Worm (Caenorhabditis elegans) whole organism, late embryonic: ENCODE results near the gene rpl-2.

Source experiments
- ahr-1 ChIP-seq: sonication (generic microtip); optimal IDR thresholded peaks from 2 replicates; lab custom pipeline; 2016; ENCODE audit warnings: missing genetic modification characterization, missing compliant biosample characterization
- ama-1 ChIP-seq: fragments of 150-350 bp; optimal IDR thresholded peaks from 2 replicates; lab custom pipeline; 2014
- ceh-30 ChIP-seq: fragments of 150-350 bp; optimal IDR thresholded peaks from 2 replicates; lab custom pipeline; 2014; ENCODE audit warnings: missing biosample characterization, missing genetic modification characterization
- ceh-31 ChIP-seq: sonication (generic microtip); optimal IDR thresholded peaks from 2 replicates; lab custom pipeline; 2016; ENCODE audit warnings: missing genetic modification characterization, missing compliant biosample characterization
- ceh-34 ChIP-seq: sonication (generic microtip); optimal IDR thresholded peaks from 2 replicates; lab custom pipeline; 2016; ENCODE audit warnings: mild to moderate bottlenecking, missing genetic modification characterization, missing compliant biosample characterization
- che-1 ChIP-seq: sonication (generic microtip); optimal IDR thresholded peaks from 2 replicates; lab custom pipeline; 2016; ENCODE audit warnings: mild to moderate bottlenecking, missing genetic modification characterization, missing compliant biosample characterization
- nhr-232 ChIP-seq: sonication (generic microtip); optimal IDR thresholded peaks from 2 replicates; lab custom pipeline; 2016; ENCODE audit warnings: missing genetic modification characterization, missing compliant biosample characterization
- pat-9 ChIP-seq: fragments of 200-800 bp; sonication (Bioruptor generic); optimal IDR thresholded peaks from 2 replicates; lab custom pipeline; 2018; ENCODE audit warnings: mild to moderate bottlenecking, missing genetic modification characterization, moderate library complexity, missing compliant biosample characterization
- pha-4 ChIP-seq: fragments of 150-350 bp; optimal IDR thresholded peaks from 2 replicates; lab custom pipeline; 2018; ENCODE audit warnings: missing biosample characterization, missing genetic modification reagents, missing genetic modification characterization
- pros-1 ChIP-seq: fragments of 150-350 bp; optimal IDR thresholded peaks from 2 replicates; lab custom pipeline; 2014; ENCODE audit warnings: missing biosample characterization, missing genetic modification reagents, missing genetic modification characterization
- rnt-1 ChIP-seq: sonication (generic microtip); optimal IDR thresholded peaks from 2 replicates; lab custom pipeline; 2016; ENCODE audit warnings: missing genetic modification characterization, missing compliant biosample characterization
- sox-4 ChIP-seq: sonication (generic microtip); optimal IDR thresholded peaks from 2 replicates; lab custom pipeline; 2017; ENCODE audit warnings: mild to moderate bottlenecking, missing genetic modification characterization, inconsistent platforms, missing compliant biosample characterization
- unc-55 ChIP-seq: sonication (generic microtip); optimal IDR thresholded peaks from 2 replicates; lab custom pipeline; 2017; ENCODE audit warnings: missing biosample characterization, missing genetic modification reagents, missing genetic modification characterization
- ztf-16 ChIP-seq: sonication (generic microtip); optimal IDR thresholded peaks from 2 replicates; lab custom pipeline; 2017; ENCODE audit warnings: missing genetic modification characterization, missing compliant biosample characterization

DNA sequence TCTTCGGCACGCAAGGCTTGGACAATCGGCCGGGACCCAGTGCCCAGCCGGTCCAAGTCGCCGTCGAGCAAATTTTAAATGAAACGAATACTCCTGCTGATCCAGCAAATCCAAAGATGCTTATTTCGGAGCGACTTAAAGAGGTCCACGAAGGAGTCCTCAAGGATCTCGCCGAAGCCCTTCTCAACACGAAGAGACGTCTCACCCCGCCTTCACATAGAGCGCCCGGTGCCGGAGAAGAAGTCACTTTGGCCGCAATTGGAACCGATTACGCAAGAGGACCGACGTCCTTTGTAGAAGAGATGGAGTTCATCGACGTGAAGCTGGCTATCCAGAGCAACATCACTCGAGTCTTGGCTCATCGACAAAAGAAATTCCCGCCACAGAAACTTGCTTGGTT lies 29.9 kb downstream of the rpl-2 start:
- TF ChIP-seq rnt-1 (no peak), che-1 (tag; lab: Kevin White, UChicago) (no peak), pat-9 (no peak), ahr-1 (no peak), ztf-16 (no peak), sox-4 (tag; lab: Kevin White, UChicago) (no peak), ceh-34 (tag; lab: Kevin White, UChicago) (no peak), pha-4 (tag; lab: Kevin White, UChicago) (no peak), nhr-232 (tag; lab: Kevin White, UChicago) (no peak), unc-55 (GFP tag; lab: Kevin White, UChicago) (no peak), ama-1 (no peak), ceh-31 (no peak), pros-1 (tag; lab: Kevin White, UChicago) (no peak), ceh-30 (tag; lab: Kevin White, UChicago) (no peak)
